Worm (Caenorhabditis elegans) whole organism, L3 larva: ENCODE measurements around the gene T03G11.10.

Source experiments
- R02D3.7 ChIP-seq: fragments of 150-350 bp; optimal IDR thresholded peaks from 2 replicates; lab custom pipeline; 2014; ENCODE audit warnings: missing biosample characterization, missing genetic modification characterization
- ZK546.5 ChIP-seq: sonication (generic microtip); optimal IDR thresholded peaks from 2 replicates; lab custom pipeline; 2017; ENCODE audit warnings: missing biosample characterization, missing genetic modification characterization
- elt-1 ChIP-seq: fragments of 150-350 bp; optimal IDR thresholded peaks from 2 replicates; lab custom pipeline; 2014; ENCODE audit warnings: missing biosample characterization, missing genetic modification characterization
- elt-3 ChIP-seq, 3 experiments: fragments of 150-350 bp in 1 of 3; sonication (generic microtip) in 2 of 3; optimal IDR thresholded peaks; 2 replicates in 2 of 3; 4 replicates in 1 of 3; lab custom pipeline; 2014 to 2017; ENCODE audit warnings: missing biosample characterization in 3 of 3, missing genetic modification characterization in 3 of 3
- jun-1 ChIP-seq: fragments of 150-350 bp; optimal IDR thresholded peaks from 2 replicates; lab custom pipeline; 2014; ENCODE audit warnings: missing biosample characterization, missing genetic modification reagents, missing genetic modification characterization
- mdl-1 ChIP-seq: fragments of 150-350 bp; optimal IDR thresholded peaks from 2 replicates; lab custom pipeline; 2014; ENCODE audit warnings: missing biosample characterization, missing genetic modification characterization
- nhr-12 ChIP-seq: fragments of 150-350 bp; optimal IDR thresholded peaks from 2 replicates; lab custom pipeline; 2014; ENCODE audit warnings: missing biosample characterization, missing genetic modification characterization
- nhr-237 ChIP-seq: fragments of 150-350 bp; optimal IDR thresholded peaks from 2 replicates; lab custom pipeline; 2014; ENCODE audit warnings: missing biosample characterization, missing genetic modification characterization
- nhr-28 ChIP-seq: fragments of 150-350 bp; optimal IDR thresholded peaks from 2 replicates; lab custom pipeline; 2014; ENCODE audit warnings: missing biosample characterization, missing genetic modification characterization
- pha-4 ChIP-seq: fragments of 150-350 bp; optimal IDR thresholded peaks from 2 replicates; lab custom pipeline; 2014; ENCODE audit warnings: missing biosample characterization, missing genetic modification reagents, missing genetic modification characterization
- snpc-4 ChIP-seq: fragments of 150-350 bp; optimal IDR thresholded peaks from 2 replicates; lab custom pipeline; 2014; ENCODE audit warnings: missing biosample characterization, missing genetic modification characterization
- tbx-2 ChIP-seq: sonication (generic microtip); optimal IDR thresholded peaks from 2 replicates; lab custom pipeline; 2016; ENCODE audit warnings: mild to moderate bottlenecking, missing genetic modification characterization, missing compliant biosample characterization

ce11 chrX:5121789-5122188 is 49.2 kb downstream of the T03G11.10 start:
- TF ChIP-seq nhr-28 (tag; lab: Kevin White, UChicago) (no peak), snpc-4 (no peak), pha-4 (tag; lab: Kevin White, UChicago) (peak; percentile 5), mdl-1 (tag; lab: Kevin White, UChicago) (no peak), jun-1 (tag; lab: Kevin White, UChicago) (no peak), elt-1 (tag; lab: Kevin White, UChicago) (no peak), tbx-2 (tag; lab: Kevin White, UChicago) (no peak), ZK546.5 (tag; lab: Kevin White, UChicago) (no peak), R02D3.7 (tag; lab: Kevin White, UChicago) (no peak), nhr-12 (no peak), elt-3 (tag; optimal IDR thresholded peaks at IDR 0.05; lab: Kevin White, UChicago) (no peak), nhr-237 (no peak)
